Worm (Caenorhabditis elegans) whole organism, L4 larva: ENCODE measurements around the gene C44F1.1.
A peak's percentile ranks its signal among the peaks of the same experiment; 100 is the strongest.

Experiments
- D1046.2 ChIP-seq: fragments of 200-800 bp; sonication (Bioruptor generic); IDR thresholded peaks from 2 replicates; pipeline ENCODE4 v1.3.6; 2022; ENCODE audit warnings: missing genetic modification characterization, missing compliant biosample characterization
- F49E8.2 ChIP-seq: sonication (generic microtip); optimal IDR thresholded peaks from 2 replicates; lab custom pipeline; 2016; ENCODE audit warnings: missing compliant biosample characterization, mild to moderate bottlenecking, missing genetic modification characterization, borderline replicate concordance
- R02D3.7 ChIP-seq: fragments of 150-350 bp; sonication (generic microtip); optimal IDR thresholded peaks from 3 replicates; lab custom pipeline; 2014; ENCODE audit warnings: missing biosample characterization, missing genetic modification characterization
- T26A8.4 ChIP-seq: fragments of 200-800 bp; sonication (Bioruptor generic); IDR thresholded peaks from 2 replicates; pipeline ENCODE4 v1.3.6; 2022; ENCODE audit warnings: missing genetic modification characterization, missing compliant biosample characterization
- Y105C5A.15 ChIP-seq: fragments of 200-800 bp; sonication (Bioruptor generic); IDR thresholded peaks from 2 replicates; pipeline ENCODE4 v1.3.6; 2022; ENCODE audit warnings: missing genetic modification characterization, missing compliant biosample characterization
- Y48G9A.11 ChIP-seq: fragments of 200-800 bp; sonication (Bioruptor generic); IDR thresholded peaks from 2 replicates; pipeline ENCODE4 v1.3.6; 2022; ENCODE audit warnings: missing genetic modification reagents, missing genetic modification characterization, missing compliant biosample characterization
- Y75B8A.6 ChIP-seq: fragments of 200-800 bp; sonication (Bioruptor generic); IDR thresholded peaks from 2 replicates; pipeline ENCODE4 v1.3.6; 2022; ENCODE audit warnings: missing genetic modification reagents, missing genetic modification characterization, missing compliant biosample characterization
- ZK546.5 ChIP-seq, 2 experiments: sonication (generic microtip); optimal IDR thresholded peaks; 2 replicates each; lab custom pipeline; 2017; ENCODE audit warnings: missing biosample characterization in 2 of 2, missing genetic modification characterization in 2 of 2
- aha-1 ChIP-seq: fragments of 150-350 bp; peaks from one replicate; lab custom pipeline; 2014; ENCODE audit warnings: missing biosample characterization, missing genetic modification characterization
- aly-2 ChIP-seq: sonication (generic microtip); optimal IDR thresholded peaks from 2 replicates; lab custom pipeline; 2018; ENCODE audit warnings: missing biosample characterization, missing genetic modification characterization
- ceh-20 ChIP-seq: fragments of 200-800 bp; sonication (Bioruptor generic); IDR thresholded peaks from 2 replicates; pipeline ENCODE4 v1.3.6; 2022; ENCODE audit warnings: missing genetic modification reagents, missing genetic modification characterization, missing compliant biosample characterization
- ceh-32 ChIP-seq: sonication (generic microtip); optimal IDR thresholded peaks from 2 replicates; lab custom pipeline; 2016; ENCODE audit warnings: mild to moderate bottlenecking, missing genetic modification characterization, missing compliant biosample characterization; ENCODE audit not compliant: poor library complexity
- ceh-62 ChIP-seq: sonication (generic microtip); optimal IDR thresholded peaks from 2 replicates; lab custom pipeline; 2017; ENCODE audit warnings: missing biosample characterization, missing genetic modification characterization
- ceh-82 ChIP-seq: sonication (generic microtip); optimal IDR thresholded peaks from 2 replicates; lab custom pipeline; 2017; ENCODE audit warnings: missing biosample characterization, missing genetic modification characterization
- cey-2 ChIP-seq: sonication (generic microtip); optimal IDR thresholded peaks from 3 replicates; lab custom pipeline; 2017; ENCODE audit warnings: missing genetic modification characterization, mild to moderate bottlenecking, missing compliant biosample characterization, antibody characterized with exemption, borderline replicate concordance; ENCODE audit not compliant: insufficient read depth
- ctbp-1 ChIP-seq: fragments of 200-800 bp; sonication (Bioruptor generic); IDR thresholded peaks from 2 replicates; pipeline ENCODE4 v1.3.6; 2022; ENCODE audit warnings: missing genetic modification reagents, missing genetic modification characterization, missing compliant biosample characterization
- daf-12 ChIP-seq: fragments of 150-350 bp; optimal IDR thresholded peaks from 2 replicates; lab custom pipeline; 2014; ENCODE audit warnings: missing biosample characterization, missing genetic modification reagents, missing genetic modification characterization
- dmd-6 ChIP-seq: fragments of 200-800 bp; sonication (Bioruptor generic); IDR thresholded peaks from 2 replicates; pipeline ENCODE4 v1.3.6; 2022; ENCODE audit warnings: missing genetic modification reagents, missing genetic modification characterization, missing compliant biosample characterization
- dmd-9 ChIP-seq: fragments of 200-800 bp; sonication (Bioruptor generic); IDR thresholded peaks from 2 replicates; pipeline ENCODE4 v1.3.6; 2022; ENCODE audit warnings: missing genetic modification reagents, missing genetic modification characterization, missing compliant biosample characterization
- dpl-1 ChIP-seq: fragments of 150-350 bp; optimal IDR thresholded peaks from 2 replicates; lab custom pipeline; 2014; ENCODE audit warnings: missing biosample characterization, missing genetic modification reagents, missing genetic modification characterization
- duxl-1 ChIP-seq: sonication (generic microtip); optimal IDR thresholded peaks from 2 replicates; lab custom pipeline; 2016; ENCODE audit warnings: mild to moderate bottlenecking, missing genetic modification characterization, moderate library complexity, missing compliant biosample characterization; ENCODE audit not compliant: poor library complexity
- dve-1 ChIP-seq: sonication (generic microtip); optimal IDR thresholded peaks from 2 replicates; lab custom pipeline; 2017; ENCODE audit warnings: antibody characterized with exemption, mild to moderate bottlenecking, missing genetic modification characterization, missing compliant biosample characterization; ENCODE audit not compliant: insufficient read depth
- egl-43 ChIP-seq: fragments of 200-800 bp; sonication (Bioruptor generic); IDR thresholded peaks from 2 replicates; pipeline ENCODE4 v1.3.6; 2022; ENCODE audit warnings: missing genetic modification reagents, missing genetic modification characterization, missing compliant biosample characterization
- fkh-10 ChIP-seq: fragments of 150-350 bp; optimal IDR thresholded peaks from 2 replicates; lab custom pipeline; 2014; ENCODE audit warnings: missing biosample characterization, missing genetic modification reagents, missing genetic modification characterization
- hif-1 ChIP-seq, 2 experiments: sonication (generic microtip); optimal IDR thresholded peaks; 2 replicates each; lab custom pipeline; 2016 to 2017; ENCODE audit warnings: missing compliant biosample characterization in 2 of 2, missing genetic modification characterization in 2 of 2, missing genetic modification reagents in 2 of 2, missing genotype in 2 of 2, mild to moderate bottlenecking in 1 of 2
- hlh-11 ChIP-seq: fragments of 200-800 bp; sonication (Bioruptor generic); optimal IDR thresholded peaks from 2 replicates; lab custom pipeline; 2018; ENCODE audit warnings: mild to moderate bottlenecking, missing genetic modification characterization, missing compliant biosample characterization
- hlh-30 ChIP-seq: sonication (generic microtip); optimal IDR thresholded peaks from 2 replicates; lab custom pipeline; 2017; ENCODE audit warnings: antibody characterized with exemption, mild to moderate bottlenecking, missing genetic modification characterization, missing compliant biosample characterization; ENCODE audit not compliant: insufficient read depth
- hmg-1.1 ChIP-seq: fragments of 200-800 bp; sonication (Bioruptor generic); IDR thresholded peaks from 2 replicates; pipeline ENCODE4 v1.3.6; 2022; ENCODE audit warnings: missing genetic modification reagents, missing genetic modification characterization, missing compliant biosample characterization
- lim-7 ChIP-seq: fragments of 200-800 bp; sonication (Bioruptor generic); IDR thresholded peaks from 2 replicates; pipeline ENCODE4 v1.3.6; 2022; ENCODE audit warnings: missing genetic modification characterization, missing compliant biosample characterization
- lir-3 ChIP-seq: sonication (generic microtip); optimal IDR thresholded peaks from 2 replicates; lab custom pipeline; 2016; ENCODE audit warnings: mild to moderate bottlenecking, missing genetic modification characterization, missing compliant biosample characterization
- lsy-2 ChIP-seq, 2 experiments: fragments of 150-350 bp in 1 of 2; sonication (generic microtip) in 1 of 2; optimal IDR thresholded peaks; 2 replicates each; lab custom pipeline; 2014 to 2017; ENCODE audit warnings: missing biosample characterization in 2 of 2, missing genetic modification characterization in 2 of 2
- madf-9 ChIP-seq: fragments of 200-800 bp; sonication (Bioruptor generic); conservative IDR thresholded peaks from 2 replicates; pipeline ENCODE4 v1.3.6; 2022; ENCODE audit warnings: missing genetic modification reagents, missing genetic modification characterization, missing compliant biosample characterization
- mxl-3 ChIP-seq: fragments of 200-800 bp; sonication (Bioruptor generic); optimal IDR thresholded peaks from 2 replicates; lab custom pipeline; 2018; ENCODE audit warnings: mild to moderate bottlenecking, missing genetic modification characterization, missing compliant biosample characterization
- nhr-102 ChIP-seq: sonication (generic microtip); optimal IDR thresholded peaks from 2 replicates; lab custom pipeline; 2016; ENCODE audit warnings: mild to moderate bottlenecking, missing genetic modification characterization, moderate library complexity, missing compliant biosample characterization
- nhr-111 ChIP-seq: fragments of 200-800 bp; sonication (Bioruptor generic); optimal IDR thresholded peaks from 2 replicates; lab custom pipeline; 2018; ENCODE audit warnings: mild to moderate bottlenecking, missing genetic modification characterization, missing compliant biosample characterization
- nhr-42 ChIP-seq: fragments of 200-800 bp; sonication (Bioruptor generic); IDR thresholded peaks from 2 replicates; pipeline ENCODE4 v1.3.6; 2022; ENCODE audit warnings: missing genetic modification characterization, missing compliant biosample characterization
- nhr-6 ChIP-seq: fragments of 150-350 bp; optimal IDR thresholded peaks from 2 replicates; lab custom pipeline; 2014; ENCODE audit warnings: missing biosample characterization, missing genetic modification characterization
- nhr-77 ChIP-seq: fragments of 150-350 bp; optimal IDR thresholded peaks from 2 replicates; lab custom pipeline; 2014; ENCODE audit warnings: missing biosample characterization, missing genetic modification characterization
- php-3 ChIP-seq: fragments of 200-800 bp; sonication (Bioruptor generic); IDR thresholded peaks from 2 replicates; pipeline ENCODE4 v1.3.6; 2022; ENCODE audit warnings: missing genetic modification reagents, missing genetic modification characterization, missing compliant biosample characterization
- saeg-2 ChIP-seq: fragments of 200-800 bp; sonication (Bioruptor generic); IDR thresholded peaks from 2 replicates; pipeline ENCODE4 v1.3.6; 2022; ENCODE audit warnings: missing genetic modification reagents, missing genetic modification characterization, missing compliant biosample characterization
- sdz-12 ChIP-seq: fragments of 200-800 bp; sonication (Bioruptor generic); optimal IDR thresholded peaks from 2 replicates; lab custom pipeline; 2018; ENCODE audit warnings: mild to moderate bottlenecking, missing genetic modification characterization, missing compliant biosample characterization
- skn-1 ChIP-seq: fragments of 150-350 bp; optimal IDR thresholded peaks from 2 replicates; lab custom pipeline; 2014; ENCODE audit warnings: missing biosample characterization, missing genetic modification characterization
- spr-1 ChIP-seq: sonication (generic microtip); optimal IDR thresholded peaks from 2 replicates; lab custom pipeline; 2016; ENCODE audit warnings: mild to moderate bottlenecking, missing genetic modification characterization, missing compliant biosample characterization
- spr-3 ChIP-seq: fragments of 200-800 bp; sonication (Bioruptor generic); optimal IDR thresholded peaks from 2 replicates; lab custom pipeline; 2018; ENCODE audit warnings: mild to moderate bottlenecking, missing genetic modification characterization, missing compliant biosample characterization
- tra-1 ChIP-seq: fragments of 200-800 bp; sonication (Bioruptor generic); IDR thresholded peaks from 2 replicates; pipeline ENCODE4 v1.3.6; 2022; ENCODE audit warnings: missing genetic modification reagents, missing genetic modification characterization, missing compliant biosample characterization
- unc-39 ChIP-seq: sonication (generic microtip); optimal IDR thresholded peaks from 2 replicates; lab custom pipeline; 2017; ENCODE audit warnings: missing biosample characterization, missing genetic modification characterization
- zag-1 ChIP-seq: fragments of 150-350 bp; optimal IDR thresholded peaks from 2 replicates; lab custom pipeline; 2014; ENCODE audit warnings: missing biosample characterization, missing genetic modification characterization
- zip-11 ChIP-seq: fragments of 200-800 bp; sonication (Bioruptor generic); IDR thresholded peaks from 2 replicates; pipeline ENCODE4 v1.3.6; 2022; ENCODE audit warnings: missing genetic modification characterization, missing compliant biosample characterization
- zip-2 ChIP-seq: fragments of 150-350 bp; optimal IDR thresholded peaks from 2 replicates; lab custom pipeline; 2014; ENCODE audit warnings: missing biosample characterization, missing genetic modification characterization

C44F1.1 gene

DNA sequence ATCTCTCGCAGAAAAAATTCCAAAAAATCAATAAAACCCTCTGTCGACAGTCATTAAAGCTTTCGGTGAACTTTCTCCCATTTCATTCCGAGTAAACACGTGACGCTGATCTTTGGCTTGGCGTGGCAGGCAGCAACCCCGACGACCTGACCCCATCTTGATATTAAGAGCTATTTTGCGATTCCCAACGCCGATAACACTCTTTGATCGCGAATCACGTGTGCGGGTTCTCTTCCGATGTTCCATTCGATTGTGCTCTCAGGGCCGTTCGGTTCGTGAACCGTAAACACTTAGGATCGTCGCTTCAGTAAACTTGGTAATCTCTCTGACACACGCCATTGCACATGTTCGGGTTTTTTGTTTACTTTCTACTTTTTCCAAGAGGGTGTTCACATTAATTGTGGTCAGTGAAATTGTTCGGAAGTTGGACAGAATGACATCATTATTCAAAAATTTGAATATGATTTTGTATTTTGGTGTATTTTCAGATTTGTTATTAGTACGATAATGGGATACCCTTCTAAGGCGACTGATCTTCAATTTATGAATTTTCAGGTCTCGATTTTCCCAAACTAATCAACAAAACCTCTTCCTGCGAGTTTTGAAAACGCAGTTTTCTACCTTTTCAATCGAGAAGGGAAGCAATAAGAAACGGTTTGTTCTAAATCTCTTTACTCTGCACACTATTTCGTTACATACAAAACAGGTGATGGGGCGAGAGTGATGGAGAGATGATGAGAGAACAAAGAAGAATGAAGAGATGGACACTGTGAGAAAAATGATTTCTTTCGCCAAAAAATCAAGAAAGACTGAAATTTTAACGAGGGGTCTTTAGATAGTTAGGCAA, 32.0 kb upstream of the C44F1.1 start (continued):
- TF ChIP-seq dmd-6 (GFP tag; lab: Robert Waterston, UW): peak; percentile 38; the same call in 1 of the 2 replicates
- no peak for TF ChIP-seq nhr-77 (tag; lab: Kevin White, UChicago)
- no peak for TF ChIP-seq lir-3 (tag; lab: Kevin White, UChicago)
- TF ChIP-seq spr-1 (tag; lab: Kevin White, UChicago): no peak
- TF ChIP-seq daf-12: no peak
- TF ChIP-seq madf-9 (GFP tag; lab: Robert Waterston, UW): 0 out of 2 replicates have a peak, but pooled peaks have one; percentile 7
- TF ChIP-seq tra-1 (GFP tag; lab: Robert Waterston, UW): no peak
- no peak for TF ChIP-seq ceh-32 (tag; lab: Kevin White, UChicago)
- TF ChIP-seq mxl-3 (GFP tag; lab: Kevin White, UChicago): peak; percentile 37
- no peak for TF ChIP-seq nhr-111 (GFP tag; lab: Kevin White, UChicago)
- TF ChIP-seq D1046.2: no peak
- TF ChIP-seq cey-2: no peak
- TF ChIP-seq lim-7 (GFP tag; lab: Robert Waterston, UW): peak; percentile 65
- no peak for TF ChIP-seq ceh-20
- no peak for TF ChIP-seq Y105C5A.15 (GFP tag; lab: Robert Waterston, UW)
- no peak for TF ChIP-seq zag-1 (tag; lab: Kevin White, UChicago)
- TF ChIP-seq aly-2 (tag; lab: Kevin White, UChicago): no peak
- TF ChIP-seq sdz-12 (GFP tag; lab: Kevin White, UChicago): no peak
- TF ChIP-seq aha-1 (tag; lab: Kevin White, UChicago): peak; percentile 93
- TF ChIP-seq ctbp-1 (GFP tag; lab: Robert Waterston, UW): no peak
- TF ChIP-seq T26A8.4 (GFP tag; lab: Robert Waterston, UW): no peak; the same call in 1 of the 2 replicates
- no peak for TF ChIP-seq R02D3.7 (tag; lab: Kevin White, UChicago)
- 0 out of 2 replicates have a peak, but pooled peaks have one; percentile 28 for TF ChIP-seq hmg-1.1 (GFP tag; lab: Robert Waterston, UW)
- no peak for TF ChIP-seq unc-39 (tag; lab: Kevin White, UChicago)
- no peak for TF ChIP-seq hif-1 (tag; optimal IDR thresholded peaks at IDR 0.05; lab: Kevin White, UChicago)
- no peak for TF ChIP-seq ceh-62 (tag; lab: Kevin White, UChicago)
- peak; percentile 85 for TF ChIP-seq hlh-30 (tag; lab: Kevin White, UChicago)
- TF ChIP-seq saeg-2 (GFP tag; lab: Robert Waterston, UW): no peak
- TF ChIP-seq duxl-1 (tag; lab: Kevin White, UChicago): no peak
- no peak for TF ChIP-seq fkh-10 (GFP tag; lab: Kevin White, UChicago)
- no peak for TF ChIP-seq dpl-1
- no peak for TF ChIP-seq nhr-42 (GFP tag; lab: Robert Waterston, UW)
- TF ChIP-seq Y75B8A.6 (GFP tag; lab: Robert Waterston, UW): no peak
- TF ChIP-seq hlh-11 (tag; lab: Kevin White, UChicago): peak; percentile 52
- no peak for TF ChIP-seq nhr-102 (tag; lab: Kevin White, UChicago)
- no peak for TF ChIP-seq F49E8.2 (tag; lab: Kevin White, UChicago)
- TF ChIP-seq spr-3: no peak
- peak; percentile 30 for TF ChIP-seq dve-1 (tag; lab: Kevin White, UChicago)
- TF ChIP-seq zip-11 (GFP tag; lab: Robert Waterston, UW): no peak
- no peak for TF ChIP-seq nhr-6 (tag; lab: Kevin White, UChicago)
- no peak for TF ChIP-seq Y48G9A.11 (GFP tag; lab: Robert Waterston, UW)
- no peak for TF ChIP-seq ceh-82 (tag; lab: Kevin White, UChicago)
- no peak for TF ChIP-seq zip-2
- no peak for TF ChIP-seq egl-43 (GFP tag; lab: Robert Waterston, UW)
- no peak for TF ChIP-seq skn-1 (tag; lab: Kevin White, UChicago)
- peak; percentile 38; the same call in 1 of the 2 replicates for TF ChIP-seq php-3 (GFP tag; lab: Robert Waterston, UW)
- TF ChIP-seq lsy-2 (tag; optimal IDR thresholded peaks at IDR 0.05; lab: Kevin White, UChicago): peak; percentile 32 to 33
- TF ChIP-seq dmd-9 (GFP tag; lab: Robert Waterston, UW): 0 out of 2 replicates have a peak, but pooled peaks have one; percentile 30
- no peak for TF ChIP-seq ZK546.5 (tag; optimal IDR thresholded peaks at IDR 0.05; lab: Kevin White, UChicago)
